Worm (Caenorhabditis elegans) whole organism, mixed stage, embryonic: ENCODE results near the gene eol-1.

Experiments
- bed-3 ChIP-seq: fragments of 200-800 bp; sonication (Bioruptor generic); optimal IDR thresholded peaks from 3 replicates; lab custom pipeline; 2018; ENCODE audit warnings: mild to moderate bottlenecking, missing genetic modification characterization, moderate library complexity, missing compliant biosample characterization
- blmp-1 ChIP-seq: fragments of 150-350 bp; optimal IDR thresholded peaks from 2 replicates; lab custom pipeline; 2014; ENCODE audit warnings: missing biosample characterization, missing genetic modification characterization
- ceh-39 ChIP-seq: fragments of 150-350 bp; optimal IDR thresholded peaks from 2 replicates; lab custom pipeline; 2014; ENCODE audit warnings: missing biosample characterization, missing genetic modification characterization
- ceh-43 ChIP-seq: fragments of 200-800 bp; sonication (Bioruptor generic); optimal IDR thresholded peaks from 2 replicates; lab custom pipeline; 2018; ENCODE audit warnings: mild to moderate bottlenecking, missing genetic modification characterization, moderate library complexity, missing compliant biosample characterization
- ceh-83 ChIP-seq: fragments of 200-800 bp; sonication (Bioruptor generic); optimal IDR thresholded peaks from 2 replicates; lab custom pipeline; 2018; ENCODE audit warnings: mild to moderate bottlenecking, missing genetic modification characterization, missing compliant biosample characterization
- ces-1 ChIP-seq: fragments of 150-350 bp; optimal IDR thresholded peaks from 2 replicates; lab custom pipeline; 2014; ENCODE audit warnings: missing biosample characterization, missing genetic modification reagents, missing genetic modification characterization
- cnd-1 ChIP-seq: fragments of 200-800 bp; sonication (Bioruptor generic); optimal IDR thresholded peaks from 2 replicates; lab custom pipeline; 2018; ENCODE audit warnings: mild to moderate bottlenecking, missing genetic modification characterization, missing compliant biosample characterization
- drap-1 ChIP-seq: fragments of 200-800 bp; sonication (Bioruptor generic); optimal IDR thresholded peaks from 3 replicates; lab custom pipeline; 2018; ENCODE audit warnings: mild to moderate bottlenecking, missing genetic modification characterization, missing compliant biosample characterization
- elt-1 ChIP-seq: sonication (generic microtip); optimal IDR thresholded peaks from 2 replicates; lab custom pipeline; 2017; ENCODE audit warnings: missing genetic modification characterization, mild to moderate bottlenecking, missing compliant biosample characterization, antibody characterized with exemption, moderate library complexity, borderline replicate concordance; ENCODE audit not compliant: insufficient read depth
- elt-3 ChIP-seq: fragments of 150-350 bp; optimal IDR thresholded peaks from 2 replicates; lab custom pipeline; 2014; ENCODE audit warnings: missing biosample characterization, missing genetic modification characterization
- flh-1 ChIP-seq: fragments of 200-800 bp; sonication (Bioruptor generic); optimal IDR thresholded peaks from 2 replicates; lab custom pipeline; 2018; ENCODE audit warnings: mild to moderate bottlenecking, missing genetic modification characterization, moderate library complexity, missing compliant biosample characterization
- ham-2 ChIP-seq: fragments of 200-800 bp; sonication (Bioruptor generic); optimal IDR thresholded peaks from 2 replicates; lab custom pipeline; 2018; ENCODE audit warnings: mild to moderate bottlenecking, missing genetic modification characterization, missing compliant biosample characterization
- hlh-1 ChIP-seq: fragments of 150-350 bp; optimal IDR thresholded peaks from 2 replicates; lab custom pipeline; 2014; ENCODE audit warnings: missing biosample characterization, missing genetic modification reagents, missing genetic modification characterization
- lin-13 ChIP-seq: fragments of 150-350 bp; optimal IDR thresholded peaks from 2 replicates; lab custom pipeline; 2014; ENCODE audit warnings: missing biosample characterization, missing genetic modification characterization
- lin-32 ChIP-seq: fragments of 200-800 bp; sonication (Bioruptor generic); optimal IDR thresholded peaks from 2 replicates; lab custom pipeline; 2018; ENCODE audit warnings: mild to moderate bottlenecking, missing genetic modification characterization, missing compliant biosample characterization
- lsy-2 ChIP-seq: fragments of 150-350 bp; optimal IDR thresholded peaks from 2 replicates; lab custom pipeline; 2014; ENCODE audit warnings: missing biosample characterization, missing genetic modification characterization
- mab-5 ChIP-seq: fragments of 150-350 bp; optimal IDR thresholded peaks from 2 replicates; lab custom pipeline; 2014; ENCODE audit warnings: missing biosample characterization, missing genetic modification characterization
- mep-1 ChIP-seq: fragments of 150-350 bp; optimal IDR thresholded peaks from 2 replicates; lab custom pipeline; 2017; ENCODE audit warnings: missing biosample characterization, missing genetic modification reagents, missing genetic modification characterization, inconsistent platforms
- mls-2 ChIP-seq: sonication (generic microtip); optimal IDR thresholded peaks from 2 replicates; lab custom pipeline; 2016; ENCODE audit warnings: mild to moderate bottlenecking, missing genetic modification characterization, moderate library complexity, missing compliant biosample characterization
- nhr-12 ChIP-seq: fragments of 150-350 bp; optimal IDR thresholded peaks from 2 replicates; lab custom pipeline; 2014; ENCODE audit warnings: missing biosample characterization, missing genetic modification characterization
- nhr-2 ChIP-seq: fragments of 150-350 bp; optimal IDR thresholded peaks from 2 replicates; lab custom pipeline; 2014; ENCODE audit warnings: missing biosample characterization, missing genetic modification characterization
- nhr-237 ChIP-seq: fragments of 150-350 bp; optimal IDR thresholded peaks from 2 replicates; lab custom pipeline; 2014; ENCODE audit warnings: missing biosample characterization, missing genetic modification characterization
- nhr-28 ChIP-seq: fragments of 150-350 bp; optimal IDR thresholded peaks from 2 replicates; lab custom pipeline; 2014; ENCODE audit warnings: missing biosample characterization, missing genetic modification characterization
- nhr-76 ChIP-seq: sonication (generic microtip); optimal IDR thresholded peaks from 2 replicates; lab custom pipeline; 2017; ENCODE audit warnings: missing biosample characterization, missing genetic modification characterization
- pha-4 ChIP-seq: fragments of 150-350 bp; optimal IDR thresholded peaks from 2 replicates; lab custom pipeline; 2018; ENCODE audit warnings: missing biosample characterization, missing genetic modification reagents, missing genetic modification characterization
- sem-2 ChIP-seq: fragments of 200-800 bp; sonication (Bioruptor generic); optimal IDR thresholded peaks from 2 replicates; lab custom pipeline; 2018; ENCODE audit warnings: mild to moderate bottlenecking, missing genetic modification characterization, missing compliant biosample characterization
- snpc-4 ChIP-seq: fragments of 150-350 bp; optimal IDR thresholded peaks from 2 replicates; lab custom pipeline; 2014; ENCODE audit warnings: missing biosample characterization, missing genetic modification characterization
- sptf-1 ChIP-seq: sonication (generic microtip); optimal IDR thresholded peaks from 2 replicates; lab custom pipeline; 2017; ENCODE audit warnings: mild to moderate bottlenecking, missing genetic modification characterization, moderate library complexity, missing compliant biosample characterization
- tbx-8 ChIP-seq: fragments of 200-800 bp; sonication (Bioruptor generic); optimal IDR thresholded peaks from 2 replicates; lab custom pipeline; 2018; ENCODE audit warnings: mild to moderate bottlenecking, missing genetic modification characterization, moderate library complexity, missing compliant biosample characterization
- unc-120 ChIP-seq: sonication (generic microtip); optimal IDR thresholded peaks from 2 replicates; lab custom pipeline; 2017; ENCODE audit warnings: missing genetic modification characterization, missing compliant biosample characterization; ENCODE audit not compliant: poor library complexity, severe bottlenecking
- unc-62 ChIP-seq: fragments of 150-350 bp; optimal IDR thresholded peaks from 2 replicates; lab custom pipeline; 2014; ENCODE audit warnings: missing biosample characterization, missing genetic modification reagents, missing genetic modification characterization
- zip-8 ChIP-seq: fragments of 150-350 bp; optimal IDR thresholded peaks from 2 replicates; lab custom pipeline; 2014; ENCODE audit warnings: missing biosample characterization, missing genetic modification characterization
- ztf-11 ChIP-seq: fragments of 150-350 bp; optimal IDR thresholded peaks from 2 replicates; lab custom pipeline; 2014; ENCODE audit warnings: missing biosample characterization, missing genetic modification characterization

Gene eol-1

DNA sequence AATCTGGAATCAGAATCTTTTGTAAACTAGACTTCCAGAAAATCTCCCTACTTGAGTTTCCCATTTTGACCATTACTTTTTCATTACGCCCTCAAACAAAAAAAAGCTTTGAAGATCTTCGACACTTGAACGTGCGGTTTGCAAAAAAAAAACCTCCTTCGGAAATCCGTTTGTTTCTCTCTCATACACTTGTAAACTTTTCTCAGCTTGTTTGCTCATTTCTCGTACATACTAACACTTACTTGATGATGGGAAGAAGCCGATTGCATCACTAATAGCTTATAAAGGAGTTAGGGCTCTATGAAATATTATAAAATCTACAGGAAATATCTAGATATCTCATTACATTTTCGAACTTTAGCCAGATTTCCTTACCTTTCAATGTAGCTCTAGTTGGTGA is 21.2 kb upstream of the eol-1 start:
- TF ChIP-seq ceh-39 (tag; lab: Kevin White, UChicago) (no peak), snpc-4 (no peak), nhr-12 (tag; lab: Kevin White, UChicago) (no peak), tbx-8 (GFP tag; lab: Kevin White, UChicago) (no peak), ceh-83 (no peak), ham-2 (no peak), sptf-1 (tag; lab: Kevin White, UChicago) (no peak), nhr-76 (tag; lab: Kevin White, UChicago) (no peak), ceh-43 (GFP tag; lab: Kevin White, UChicago) (no peak), nhr-237 (tag; lab: Kevin White, UChicago) (no peak), ztf-11 (no peak)
- TF ChIP-seq, all 35 proteins: peak for 0

DNA sequence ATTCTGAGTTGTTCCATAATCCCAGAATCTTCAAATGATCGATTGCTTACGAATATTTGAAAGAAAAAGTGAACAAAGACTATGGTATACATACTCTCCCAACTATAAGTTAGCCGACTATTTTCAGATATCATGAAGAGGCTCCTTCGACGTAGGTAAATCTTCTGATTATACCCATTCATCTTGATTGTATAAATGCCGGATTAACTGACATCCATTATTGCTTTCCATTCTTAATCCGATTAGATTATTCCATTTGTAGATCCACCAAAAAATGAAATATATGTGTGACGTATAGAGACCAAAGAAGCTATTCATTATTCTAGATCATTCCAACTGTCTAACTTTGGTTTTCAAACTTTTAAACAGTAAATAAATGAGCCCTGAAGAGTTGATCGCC is 12.8 kb upstream of the eol-1 start:
- TF ChIP-seq sptf-1 (tag; lab: Kevin White, UChicago) = no peak
- TF ChIP-seq sem-2 (GFP tag; lab: Kevin White, UChicago) = no peak
- no peak for TF ChIP-seq blmp-1 (tag; lab: Kevin White, UChicago)
- no peak for TF ChIP-seq flh-1 (GFP tag; lab: Kevin White, UChicago)
- TF ChIP-seq nhr-28 (tag; lab: Kevin White, UChicago) = no peak
- no peak for TF ChIP-seq zip-8 (tag; lab: Kevin White, UChicago)
- no peak for TF ChIP-seq mab-5
- TF ChIP-seq nhr-237 (tag; lab: Kevin White, UChicago) = no peak
- no peak for TF ChIP-seq pha-4 (tag; lab: Kevin White, UChicago)
- no peak for TF ChIP-seq lin-13
- TF ChIP-seq mls-2 (tag; lab: Kevin White, UChicago) = no peak
- no peak for TF ChIP-seq ceh-83
- no peak for TF ChIP-seq nhr-12 (tag; lab: Kevin White, UChicago)
- no peak for TF ChIP-seq ham-2
- TF ChIP-seq ces-1 = no peak
- TF ChIP-seq unc-120 (tag; lab: Kevin White, UChicago) = no peak
- TF ChIP-seq lsy-2 (tag; lab: Kevin White, UChicago) = no peak
- TF ChIP-seq ceh-43 (GFP tag; lab: Kevin White, UChicago) = no peak
- no peak for TF ChIP-seq ceh-39 (tag; lab: Kevin White, UChicago)
- TF ChIP-seq elt-3 (tag; lab: Kevin White, UChicago) = no peak

DNA sequence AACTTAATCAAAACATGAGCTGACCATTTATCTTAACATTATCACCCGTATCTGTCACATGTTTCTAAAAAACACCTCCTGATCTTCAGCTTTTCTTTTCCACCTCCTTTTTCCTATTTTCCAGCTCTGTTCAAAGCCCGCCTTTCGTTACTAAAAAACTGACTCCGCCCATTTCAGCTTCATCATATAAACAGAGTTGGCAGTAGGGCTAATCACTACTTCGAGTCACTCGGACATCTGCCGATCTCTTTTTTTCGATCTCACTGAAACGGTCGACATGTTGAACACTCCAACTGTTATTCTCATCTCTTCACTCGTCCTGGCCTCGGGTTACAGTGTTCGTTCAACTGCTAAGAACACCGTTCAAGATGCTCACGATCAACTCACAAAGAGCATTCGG is 11.8 kb upstream of the eol-1 start, which contains the start of gene droe-4:
TSS of gene droe-4 (plus strand) at position 172 of the 400 bp plus-strand sequence.
- TF ChIP-seq tbx-8 (GFP tag; lab: Kevin White, UChicago) (no peak), flh-1 (GFP tag; lab: Kevin White, UChicago) (no peak), nhr-237 (tag; lab: Kevin White, UChicago) (no peak), elt-1 (tag; lab: Kevin White, UChicago) (no peak), drap-1 (no peak), hlh-1 (tag; lab: Kevin White, UChicago) (no peak), ceh-39 (tag; lab: Kevin White, UChicago) (no peak), ztf-11 (no peak), elt-3 (tag; lab: Kevin White, UChicago) (no peak), nhr-76 (tag; lab: Kevin White, UChicago) (no peak), sptf-1 (tag; lab: Kevin White, UChicago) (no peak), sem-2 (GFP tag; lab: Kevin White, UChicago) (no peak), lin-32 (GFP tag; lab: Kevin White, UChicago) (no peak), lin-13 (no peak), cnd-1 (no peak)
- TF ChIP-seq, all 35 proteins: peak for 0

DNA sequence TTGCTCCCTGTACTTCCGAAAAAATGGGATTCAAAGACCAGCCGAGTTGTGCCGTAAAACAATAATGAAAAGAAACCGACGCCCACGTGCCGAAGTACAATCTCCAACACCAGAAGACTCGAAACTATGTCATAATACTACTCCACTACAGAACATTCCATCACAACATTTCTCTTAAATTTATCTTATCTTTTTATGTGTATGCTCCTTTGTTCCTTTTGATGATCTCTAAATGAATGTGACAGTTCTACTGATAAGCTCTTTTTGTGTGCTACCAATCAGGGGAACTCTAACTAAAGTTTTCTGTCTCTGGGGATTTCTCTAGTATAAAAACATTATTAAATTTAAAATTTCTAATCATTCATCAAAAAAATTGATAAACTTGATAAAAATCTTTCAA is 6.1 kb upstream of the eol-1 start:
- TF ChIP-seq nhr-76 (tag; lab: Kevin White, UChicago) (no peak), lin-32 (GFP tag; lab: Kevin White, UChicago) (no peak), ceh-39 (tag; lab: Kevin White, UChicago) (no peak), zip-8 (tag; lab: Kevin White, UChicago) (no peak), mls-2 (tag; lab: Kevin White, UChicago) (no peak), drap-1 (no peak), unc-62 (GFP tag; lab: Kevin White, UChicago) (no peak), ztf-11 (no peak), bed-3 (GFP tag; lab: Kevin White, UChicago) (no peak), tbx-8 (GFP tag; lab: Kevin White, UChicago) (no peak), ces-1 (no peak), nhr-2 (no peak), mep-1 (tag; lab: Kevin White, UChicago) (no peak), nhr-28 (tag; lab: Kevin White, UChicago) (no peak), nhr-12 (tag; lab: Kevin White, UChicago) (no peak), elt-1 (tag; lab: Kevin White, UChicago) (no peak), unc-120 (tag; lab: Kevin White, UChicago) (no peak)
